Fruit fly (Drosophila melanogaster): Measurements from ENCODE around the gene PGRP-LB.

PGRP-LB gene

dm6 chr3R:11458022-11458850, 2.1 kb downstream of the PGRP-LB start:
- TF ChIP-seq CG3995 (GFP tag; optimal IDR thresholded peaks at IDR 0.05) = peak; percentile 55
- no peak for TF ChIP-seq Eip74EF (GFP tag; optimal IDR thresholded peaks at IDR 0.05)
- TF ChIP-seq CG1647 (GFP tag; optimal IDR thresholded peaks at IDR 0.05) = peak; percentile 62
- TF ChIP-seq CG6765 (GFP tag; optimal IDR thresholded peaks at IDR 0.05) = no peak
- TF ChIP-seq hth (optimal IDR thresholded peaks at IDR 0.05) = no peak
- TF ChIP-seq ftz-f1 (GFP tag; optimal IDR thresholded peaks at IDR 0.05) = no peak
- TF ChIP-seq Sry-β (GFP tag; optimal IDR thresholded peaks at IDR 0.05) = no peak
- TF ChIP-seq Dfd (GFP tag; optimal IDR thresholded peaks at IDR 0.05) = no peak
- no peak for TF ChIP-seq CG8359 (GFP tag; optimal IDR thresholded peaks at IDR 0.05; ENCODE audit: borderline replicate concordance)
- TF ChIP-seq CG16863 (GFP tag; optimal IDR thresholded peaks at IDR 0.05) = peak; percentile 61
- TF ChIP-seq psq (GFP tag; optimal IDR thresholded peaks at IDR 0.05) = no peak
- TF ChIP-seq E2f1 (GFP tag; IDR thresholded peaks at IDR 0.05) = peak; percentile 77
- TF ChIP-seq NK7.1 (GFP tag; optimal IDR thresholded peaks at IDR 0.05) = peak; percentile 22
- peak; percentile 74 for TF ChIP-seq Xrp1 (GFP tag; IDR thresholded peaks at IDR 0.05)
- TF ChIP-seq nerfin-1 (tag; optimal IDR thresholded peaks at IDR 0.05) = no peak
- TF ChIP-seq Opbp (GFP tag; IDR thresholded peaks at IDR 0.05; ENCODE audit: partially characterized antibody) = no peak
- no peak for TF ChIP-seq cato (GFP tag; optimal IDR thresholded peaks at IDR 0.05; ENCODE audit: borderline replicate concordance)
- TF ChIP-seq tna (GFP tag; IDR thresholded peaks at IDR 0.05; ENCODE audit: partially characterized antibody) = no peak
- TF ChIP-seq ranshi (GFP tag; IDR thresholded peaks at IDR 0.05) = peak; percentile 85
- TF ChIP-seq tap (tag; optimal IDR thresholded peaks at IDR 0.05) = peak; percentile 45
- TF ChIP-seq Vsx1 (GFP tag; optimal IDR thresholded peaks at IDR 0.05) = peak; percentile 38
- TF ChIP-seq cwo (GFP tag; optimal IDR thresholded peaks at IDR 0.05) = peak; percentile 85
- peak; percentile 55 for TF ChIP-seq CG30431 (GFP tag; optimal IDR thresholded peaks at IDR 0.05)
- TF ChIP-seq Nf-YC (tag; optimal IDR thresholded peaks at IDR 0.05) = no peak
- TF ChIP-seq hbn (GFP tag; IDR thresholded peaks at IDR 0.05; ENCODE audit: partially characterized antibody) = no peak
- no peak for TF ChIP-seq tup (GFP tag; optimal IDR thresholded peaks at IDR 0.05)
- TF ChIP-seq stwl (tag; optimal IDR thresholded peaks at IDR 0.05) = no peak
- peak; percentile 16 for TF ChIP-seq CG10274 (GFP tag; optimal IDR thresholded peaks at IDR 0.05)
- TF ChIP-seq HLH3B (GFP tag; IDR thresholded peaks at IDR 0.05) = peak; percentile 72
- peak; percentile 3 for TF ChIP-seq CG10267 (tag; optimal IDR thresholded peaks at IDR 0.05)
- no peak for TF ChIP-seq fd102C (GFP tag; optimal IDR thresholded peaks at IDR 0.05)
- peak; percentile 53 for TF ChIP-seq nmo (GFP tag; optimal IDR thresholded peaks at IDR 0.05)
- no peak for TF ChIP-seq CrebB (tag; optimal IDR thresholded peaks at IDR 0.05)
- no peak for TF ChIP-seq bowl (GFP tag; IDR thresholded peaks at IDR 0.05)
- peak; percentile 91 for TF ChIP-seq Rfx (GFP tag; IDR thresholded peaks at IDR 0.05)
- peak; percentile 69 for TF ChIP-seq Abd-B (GFP tag; optimal IDR thresholded peaks at IDR 0.05)
- TF ChIP-seq br (optimal IDR thresholded peaks at IDR 0.05) = no peak
- no peak for TF ChIP-seq z (GFP tag; IDR thresholded peaks at IDR 0.05)
- TF ChIP-seq bab2 (GFP tag; optimal IDR thresholded peaks at IDR 0.05) = peak; percentile 47
- peak; percentile 77 for TF ChIP-seq ind (GFP tag; optimal IDR thresholded peaks at IDR 0.05)
- TF ChIP-seq CG17186 (GFP tag; optimal IDR thresholded peaks at IDR 0.05) = no peak
- TF ChIP-seq rib (GFP tag; IDR thresholded peaks at IDR 0.05) = peak; percentile 63; the same call in 1 of the 2 replicates
- TF ChIP-seq CkIIα-i1 (GFP tag; IDR thresholded peaks at IDR 0.05) = no peak
- no peak for TF ChIP-seq CG15479 (GFP tag; optimal IDR thresholded peaks at IDR 0.05)
- peak; percentile 80 for TF ChIP-seq sens (GFP tag)
- no peak for TF ChIP-seq CG11696 (GFP tag; IDR thresholded peaks at IDR 0.05)
- TF ChIP-seq HLH54F (GFP tag; optimal IDR thresholded peaks at IDR 0.05) = peak; percentile 68
- TF ChIP-seq ara (GFP tag; IDR thresholded peaks at IDR 0.05) = peak; percentile 67; the same call in 1 of the 2 replicates
- peak; percentile 35 for TF ChIP-seq Dek (tag; optimal IDR thresholded peaks at IDR 0.05)
- TF ChIP-seq CG31388 (GFP tag; optimal IDR thresholded peaks at IDR 0.05) = no peak
